Worm (Caenorhabditis elegans) whole organism, late embryonic: ENCODE data around the gene plx-2.

ENCODE experiments used
- ama-1 ChIP-seq: fragments of 150-350 bp; optimal IDR thresholded peaks from 2 replicates; lab custom pipeline; 2014
- ceh-34 ChIP-seq: sonication (generic microtip); optimal IDR thresholded peaks from 2 replicates; lab custom pipeline; 2016; ENCODE audit warnings: mild to moderate bottlenecking, missing genetic modification characterization, missing compliant biosample characterization
- fkh-10 ChIP-seq: fragments of 150-350 bp; optimal IDR thresholded peaks from 2 replicates; lab custom pipeline; 2014; ENCODE audit warnings: missing biosample characterization, missing genetic modification reagents, missing genetic modification characterization
- fkh-6 ChIP-seq: sonication (generic microtip); optimal IDR thresholded peaks from 2 replicates; lab custom pipeline; 2016; ENCODE audit warnings: missing genetic modification characterization, missing compliant biosample characterization
- hlh-30 ChIP-seq: sonication (generic microtip); optimal IDR thresholded peaks from 2 replicates; lab custom pipeline; 2017; ENCODE audit warnings: antibody characterized with exemption, missing genetic modification characterization, missing compliant biosample characterization; ENCODE audit not compliant: insufficient read depth
- unc-3 ChIP-seq, 2 experiments: fragments of 200-800 bp in 1 of 2; sonication (Bioruptor generic) in 1 of 2; sonication (generic microtip) in 1 of 2; conservative IDR thresholded peaks in 1 of 2; optimal IDR thresholded peaks in 1 of 2; 2 replicates each; pipeline versions ENCODE4 v1.3.6 to Lab custom; 2016 to 2022; ENCODE audit warnings: missing compliant biosample characterization in 2 of 2, missing genetic modification characterization in 2 of 2, missing genetic modification reagents in 1 of 2
- unc-55 ChIP-seq: sonication (generic microtip); optimal IDR thresholded peaks from 2 replicates; lab custom pipeline; 2017; ENCODE audit warnings: missing biosample characterization, missing genetic modification reagents, missing genetic modification characterization

ce11 chrII:14410768-14411167, 13.9 kb downstream of the plx-2 start, which contains the start of gene dsb-2:
- TF ChIP-seq ceh-34 (tag; lab: Kevin White, UChicago) (no peak), fkh-10 (GFP tag; lab: Kevin White, UChicago) (no peak), fkh-6 (no peak), ama-1 (lab: Kevin White, UChicago) (no peak), unc-3 (GFP tag; conservative IDR thresholded peaks at IDR 0.05; lab: Robert Waterston, UW) (no peak), unc-3 (tag; optimal IDR thresholded peaks at IDR 0.05; lab: Kevin White, UChicago) (no peak), unc-55 (GFP tag; lab: Kevin White, UChicago) (no peak), hlh-30 (tag; lab: Kevin White, UChicago) (no peak)
